Worm (Caenorhabditis elegans): Measurements from ENCODE around the gene cyp-35D1.

Gene cyp-35D1

DNA sequence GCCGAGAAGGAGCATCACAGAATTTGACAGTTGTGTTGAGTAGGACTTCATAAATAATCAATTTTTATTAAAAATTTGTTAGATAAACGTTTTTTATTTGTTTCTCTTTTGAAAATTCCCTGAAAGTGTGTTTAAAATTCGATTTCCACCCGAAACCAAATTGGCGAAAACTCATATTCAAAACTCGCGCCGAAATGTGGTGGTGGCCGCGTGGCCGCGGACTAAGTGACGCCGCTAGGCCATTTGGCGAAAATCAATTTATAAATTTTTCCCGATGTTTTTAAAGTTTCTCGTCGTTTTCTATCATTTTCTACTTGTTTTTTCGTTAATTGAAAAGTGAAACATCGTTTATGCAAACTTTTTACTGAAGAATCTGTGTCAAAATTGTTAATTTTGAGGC, 46.4 kb upstream of the cyp-35D1 start (continued):
- no peak for TF ChIP-seq sup-37 (GFP tag; optimal IDR thresholded peaks at IDR 0.05)
- no peak for TF ChIP-seq mab-9 (GFP tag; IDR thresholded peaks at IDR 0.05)
- peak; percentile 75 for TF ChIP-seq nhr-90 (tag; optimal IDR thresholded peaks at IDR 0.05; ENCODE audit: poor library complexity)
- no peak for TF ChIP-seq unc-130 (tag; optimal IDR thresholded peaks at IDR 0.05)
- TF ChIP-seq ztf-11 (tag; optimal IDR thresholded peaks at IDR 0.05) = peak in 1 of 2 experiments; percentile 82
- TF ChIP-seq ceh-82 (tag; optimal IDR thresholded peaks at IDR 0.05) = peak; percentile 15 to 52 (median 36)
- no peak for TF ChIP-seq mep-1 (tag; optimal IDR thresholded peaks at IDR 0.05)
- TF ChIP-seq tlp-1 (tag; optimal IDR thresholded peaks at IDR 0.05) = no peak
- TF ChIP-seq C16A3.4 (tag; optimal IDR thresholded peaks at IDR 0.05) = peak; percentile 1
- no peak for TF ChIP-seq hlh-4 (tag; optimal IDR thresholded peaks at IDR 0.05)
- TF ChIP-seq aha-1 (tag; optimal IDR thresholded peaks at IDR 0.05) = no peak
- TF ChIP-seq elt-2 (tag; optimal IDR thresholded peaks at IDR 0.05) = peak; percentile 16
- TF ChIP-seq tbx-2 (tag; optimal IDR thresholded peaks at IDR 0.05) = no peak
- TF ChIP-seq fos-1 (tag; optimal IDR thresholded peaks at IDR 0.05) = no peak
- no peak for TF ChIP-seq egl-27 (tag; optimal IDR thresholded peaks at IDR 0.05)
- TF ChIP-seq nhr-47 (tag; optimal IDR thresholded peaks at IDR 0.05) = peak; percentile 73
- no peak for TF ChIP-seq alr-1 (tag; optimal IDR thresholded peaks at IDR 0.05; ENCODE audit: borderline replicate concordance)
- no peak; the same call in 1 of the 2 replicates for TF ChIP-seq nhr-19 (GFP tag; conservative IDR thresholded peaks at IDR 0.05)
- no peak for TF ChIP-seq unc-62 (GFP tag; optimal IDR thresholded peaks at IDR 0.05)
- no peak for TF ChIP-seq zag-1 (tag; optimal IDR thresholded peaks at IDR 0.05)
- no peak for TF ChIP-seq nhr-28 (tag; optimal IDR thresholded peaks at IDR 0.05)
- TF ChIP-seq nhr-85 (tag) = peak; percentile 76
- no peak for TF ChIP-seq unc-30 (tag; optimal IDR thresholded peaks at IDR 0.05)
- no peak for TF ChIP-seq ces-1 (GFP tag; optimal IDR thresholded peaks at IDR 0.05)
- TF ChIP-seq efl-3 (GFP tag; optimal IDR thresholded peaks at IDR 0.05) = no peak
- TF ChIP-seq egl-13 (tag; optimal IDR thresholded peaks at IDR 0.05) = no peak
- TF ChIP-seq fkh-4 (tag; optimal IDR thresholded peaks at IDR 0.05; ENCODE audit: borderline replicate concordance) = peak; percentile 60
- TF ChIP-seq Y116A8C.19 (tag; optimal IDR thresholded peaks at IDR 0.05; ENCODE audit: borderline replicate concordance) = peak; percentile 30
- TF ChIP-seq ets-5 (GFP tag; IDR thresholded peaks at IDR 0.05) = no peak
- peak; percentile 40 for TF ChIP-seq pax-3 (tag; optimal IDR thresholded peaks at IDR 0.05)
- TF ChIP-seq jun-1 (tag; optimal IDR thresholded peaks at IDR 0.05) = no peak
- no peak for TF ChIP-seq hpl-2 (GFP tag; optimal IDR thresholded peaks at IDR 0.05)
- TF ChIP-seq nhr-84 (tag; optimal IDR thresholded peaks at IDR 0.05) = no peak
- no peak for TF ChIP-seq unc-86 (tag; optimal IDR thresholded peaks at IDR 0.05)
- TF ChIP-seq unc-98 (GFP tag; IDR thresholded peaks at IDR 0.05) = peak; percentile 66
- TF ChIP-seq grh-1 (GFP tag; IDR thresholded peaks at IDR 0.05) = no peak
- TF ChIP-seq mef-2 (tag; optimal IDR thresholded peaks at IDR 0.05) = no peak
- TF ChIP-seq lir-3 (tag; optimal IDR thresholded peaks at IDR 0.05; ENCODE audit: poor library complexity) = peak; percentile 84
- no peak for TF ChIP-seq sptf-1 (tag; optimal IDR thresholded peaks at IDR 0.05)
- no peak for TF ChIP-seq ama-1 (optimal IDR thresholded peaks at IDR 0.05)
- TF ChIP-seq irx-1 (tag; optimal IDR thresholded peaks at IDR 0.05) = peak; percentile 72
- TF ChIP-seq dpl-1 (GFP tag; optimal IDR thresholded peaks at IDR 0.05) = peak; percentile 82 to 91 (median 88)
- no peak for TF ChIP-seq elt-3 (tag; optimal IDR thresholded peaks at IDR 0.05)
- no peak for TF ChIP-seq ceh-8 (GFP tag; optimal IDR thresholded peaks at IDR 0.05)
- TF ChIP-seq C04F5.9 (tag; optimal IDR thresholded peaks at IDR 0.05) = no peak
- no peak for TF ChIP-seq zip-4 (GFP tag; optimal IDR thresholded peaks at IDR 0.05)
- TF ChIP-seq C34B4.2 (tag; optimal IDR thresholded peaks at IDR 0.05) = no peak
- peak; percentile 49 for TF ChIP-seq isw-1 (GFP tag; IDR thresholded peaks at IDR 0.05)
- no peak for TF ChIP-seq lin-14 (GFP tag; optimal IDR thresholded peaks at IDR 0.05)
- TF ChIP-seq xbp-1 (tag; optimal IDR thresholded peaks at IDR 0.05) = peak; percentile 55
- no peak for TF ChIP-seq fkh-10 (GFP tag; optimal IDR thresholded peaks at IDR 0.05)
- no peak for TF ChIP-seq lin-15B (tag; optimal IDR thresholded peaks at IDR 0.05)
